Fruit fly (Drosophila melanogaster) whole organism, embryonic: Measurements from ENCODE around the gene Ccp84Aa.

Source experiments
- ATbp ChIP-seq: fragments of 200-800 bp; sonication (Bioruptor generic); optimal IDR thresholded peaks from 2 replicates; lab custom pipeline; 2017; ENCODE audit warnings: missing biosample characterization, mild to moderate bottlenecking, missing genetic modification characterization, missing genetic modification reagents
- Awh ChIP-seq: fragments of 200-800 bp; sonication (Bioruptor generic); IDR thresholded peaks from 2 replicates; pipeline ENCODE4, ENCODE4 v1.3.6; 2022; ENCODE audit warnings: missing biosample characterization, missing genetic modification characterization
- Bdp1 ChIP-seq: fragments of 200-800 bp; sonication (Bioruptor generic); optimal IDR thresholded peaks from 3 replicates; lab custom pipeline; 2016; ENCODE audit warnings: missing biosample characterization, missing genetic modification characterization
- CG11398 ChIP-seq: fragments of 200-800 bp; sonication (Bioruptor generic); optimal IDR thresholded peaks from 2 replicates; lab custom pipeline; 2016; ENCODE audit warnings: missing biosample characterization, missing genetic modification characterization
- CG11723 ChIP-seq: fragments of 200-800 bp; sonication (Bioruptor generic); optimal IDR thresholded peaks from 2 replicates; lab custom pipeline; 2017; ENCODE audit warnings: missing biosample characterization, mild to moderate bottlenecking, missing genetic modification characterization
- CG12236 ChIP-seq: fragments of 200-800 bp; sonication (Bioruptor generic); optimal IDR thresholded peaks from 2 replicates; lab custom pipeline; 2016; ENCODE audit warnings: missing biosample characterization, missing genetic modification characterization
- CG14014 ChIP-seq: fragments of 200-800 bp; sonication (Bioruptor generic); IDR thresholded peaks from 2 replicates; pipeline ENCODE4 v1.3.6; 2022; ENCODE audit warnings: missing biosample characterization, missing genetic modification characterization
- CG16863 ChIP-seq: fragments of 200-800 bp; sonication (Bioruptor generic); optimal IDR thresholded peaks from 3 replicates; lab custom pipeline; 2016; ENCODE audit warnings: missing biosample characterization, missing genetic modification characterization
- CG17568 ChIP-seq: fragments of 200-800 bp; sonication (Bioruptor generic); optimal IDR thresholded peaks from 2 replicates; lab custom pipeline; 2018; ENCODE audit warnings: missing biosample characterization, mild to moderate bottlenecking, missing genetic modification characterization, moderate library complexity
- CG2889 ChIP-seq: fragments of 200-800 bp; sonication (Bioruptor generic); IDR thresholded peaks from 3 replicates; pipeline ENCODE4 v1.3.6; 2022; ENCODE audit warnings: missing biosample characterization, missing genetic modification characterization
- CG33557 ChIP-seq: fragments of 200-800 bp; sonication (Bioruptor generic); optimal IDR thresholded peaks from 2 replicates; lab custom pipeline; 2019; ENCODE audit warnings: missing biosample characterization, mild to moderate bottlenecking, missing genetic modification characterization, moderate library complexity
- CG4820 ChIP-seq: fragments of 200-800 bp; sonication (Bioruptor generic); optimal IDR thresholded peaks from 3 replicates; lab custom pipeline; 2016; ENCODE audit warnings: missing biosample characterization, missing genetic modification characterization
- CG7987 ChIP-seq: fragments of 200-800 bp; sonication (Bioruptor generic); optimal IDR thresholded peaks from 2 replicates; lab custom pipeline; 2018; ENCODE audit warnings: missing biosample characterization, mild to moderate bottlenecking, missing genetic modification characterization, moderate library complexity
- CG8089 ChIP-seq: fragments of 200-800 bp; sonication (Bioruptor generic); optimal IDR thresholded peaks from 3 replicates; lab custom pipeline; 2016; ENCODE audit warnings: missing biosample characterization, missing genetic modification characterization
- CG8944 ChIP-seq: fragments of 200-800 bp; sonication (Bioruptor generic); optimal IDR thresholded peaks from 3 replicates; lab custom pipeline; 2016; ENCODE audit warnings: missing biosample characterization, missing genetic modification characterization
- Camta ChIP-seq: fragments of 200-800 bp; sonication (Bioruptor generic); optimal IDR thresholded peaks from 2 replicates; lab custom pipeline; 2016; ENCODE audit warnings: missing biosample characterization, missing genetic modification characterization
- Fer3 ChIP-seq: fragments of 200-800 bp; sonication (Bioruptor generic); optimal IDR thresholded peaks from 2 replicates; lab custom pipeline; 2018; ENCODE audit warnings: missing biosample characterization, mild to moderate bottlenecking, missing genetic modification characterization, moderate library complexity
- GATAe ChIP-seq: fragments of 200-800 bp; sonication (Bioruptor generic); conservative IDR thresholded peaks from 2 replicates; pipeline ENCODE4 v1.3.6; 2022; ENCODE audit warnings: missing biosample characterization, missing genetic modification characterization
- HLH54F ChIP-seq: fragments of 200-800 bp; sonication (Bioruptor generic); optimal IDR thresholded peaks from 3 replicates; lab custom pipeline; 2016; ENCODE audit warnings: missing biosample characterization, missing genetic modification characterization
- Lhr ChIP-seq: fragments of 200-800 bp; sonication (Bioruptor generic); optimal IDR thresholded peaks from 3 replicates; lab custom pipeline; 2017; ENCODE audit warnings: mild to moderate bottlenecking, missing biosample characterization, missing genetic modification reagents, missing genetic modification characterization
- MTF-1 ChIP-seq: fragments of 200-800 bp; sonication (Bioruptor generic); optimal IDR thresholded peaks from 2 replicates; lab custom pipeline; 2018; ENCODE audit warnings: missing biosample characterization, mild to moderate bottlenecking, missing genetic modification characterization, borderline replicate concordance
- Mrtf ChIP-seq: fragments of 200-800 bp; sonication (Bioruptor generic); IDR thresholded peaks from 3 replicates; pipeline ENCODE4 v1.3.6; 2022; ENCODE audit warnings: missing biosample characterization, missing genetic modification characterization
- Opbp ChIP-seq: fragments of 200-800 bp; sonication (Bioruptor generic); IDR thresholded peaks from 3 replicates; pipeline ENCODE4 v1.3.6; 2022; ENCODE audit warnings: missing biosample characterization, missing genetic modification characterization; ENCODE audit not compliant: partially characterized antibody
- Side ChIP-seq: fragments of 200-800 bp; sonication (Bioruptor generic); optimal IDR thresholded peaks from 2 replicates; lab custom pipeline; 2016; ENCODE audit warnings: missing biosample characterization, missing genetic modification characterization
- Spps ChIP-seq: fragments of 200-800 bp; sonication (Bioruptor generic); optimal IDR thresholded peaks from 2 replicates; lab custom pipeline; 2018; ENCODE audit warnings: missing biosample characterization, mild to moderate bottlenecking, missing genetic modification characterization
- Taf1 ChIP-seq: fragments of 200-800 bp; sonication (Bioruptor generic); IDR thresholded peaks from 2 replicates; pipeline ENCODE4 v1.3.6; 2022; ENCODE audit warnings: missing biosample characterization, missing genetic modification characterization
- Tbp ChIP-seq: fragments of >200 bp; optimal IDR thresholded peaks from 2 replicates; lab custom pipeline; 2018; ENCODE audit warnings: missing biosample characterization, missing genetic modification characterization
- Vsx1 ChIP-seq: fragments of 200-800 bp; sonication (Bioruptor generic); optimal IDR thresholded peaks from 2 replicates; lab custom pipeline; 2017; ENCODE audit warnings: missing biosample characterization, mild to moderate bottlenecking, missing genetic modification characterization, missing genetic modification reagents
- Xbp1 ChIP-seq: fragments of 200-800 bp; sonication (Bioruptor generic); optimal IDR thresholded peaks from 3 replicates; lab custom pipeline; 2016; ENCODE audit warnings: missing biosample characterization, mild to moderate bottlenecking, missing genetic modification characterization
- chm ChIP-seq: fragments of 200-800 bp; sonication (Bioruptor generic); IDR thresholded peaks from 2 replicates; pipeline ENCODE4 v1.3.6; 2022; ENCODE audit warnings: missing biosample characterization, missing genetic modification characterization
- ci ChIP-seq: fragments of 200-800 bp; sonication (Bioruptor generic); IDR thresholded peaks from 3 replicates; pipeline ENCODE4 v1.3.6; 2022; ENCODE audit warnings: missing biosample characterization, missing genetic modification characterization
- dm ChIP-seq: fragments of 200-800 bp; sonication (Bioruptor generic); optimal IDR thresholded peaks from 3 replicates; lab custom pipeline; 2016; ENCODE audit warnings: missing biosample characterization, missing genetic modification characterization
- fd96Cb ChIP-seq: fragments of 200-800 bp; sonication (Bioruptor generic); optimal IDR thresholded peaks from 2 replicates; lab custom pipeline; 2018; ENCODE audit warnings: missing biosample characterization, mild to moderate bottlenecking, missing genetic modification characterization, moderate library complexity
- gem ChIP-seq: fragments of 200-800 bp; sonication (Bioruptor generic); optimal IDR thresholded peaks from 2 replicates; lab custom pipeline; 2019; ENCODE audit warnings: missing biosample characterization, mild to moderate bottlenecking, missing genetic modification characterization, moderate library complexity
- kni ChIP-seq: fragments of 200-800 bp; sonication (Bioruptor generic); optimal IDR thresholded peaks from 3 replicates; lab custom pipeline; 2017; ENCODE audit warnings: mild to moderate bottlenecking, missing biosample characterization, missing genetic modification reagents, missing genetic modification characterization
- knrl ChIP-seq: fragments of 200-800 bp; sonication (Bioruptor generic); IDR thresholded peaks from 3 replicates; pipeline ENCODE4 v1.3.6; 2022; ENCODE audit warnings: missing biosample characterization, missing genetic modification characterization; ENCODE audit not compliant: partially characterized antibody
- lola ChIP-seq, 3 experiments: fragments of >200 bp in 2 of 3; fragments of 200-800 bp in 1 of 3; sonication (Bioruptor generic) in 1 of 3; optimal IDR thresholded peaks; 2 replicates each; lab custom pipeline; 2017 to 2019; ENCODE audit warnings: missing biosample characterization in 3 of 3, missing genetic modification characterization in 3 of 3, mild to moderate bottlenecking in 1 of 3, moderate library complexity in 1 of 3
- nerfin-2 ChIP-seq: fragments of 200-800 bp; sonication (Bioruptor generic); IDR thresholded peaks from 2 replicates; pipeline ENCODE4 v1.3.6; 2022; ENCODE audit warnings: missing biosample characterization, missing genetic modification characterization; ENCODE audit not compliant: partially characterized antibody
- nmo ChIP-seq: fragments of 200-800 bp; sonication (Bioruptor generic); optimal IDR thresholded peaks from 2 replicates; lab custom pipeline; 2018; ENCODE audit warnings: missing biosample characterization, mild to moderate bottlenecking, missing genetic modification characterization, moderate library complexity
- odd ChIP-seq: fragments of 200-800 bp; sonication (Bioruptor generic); optimal IDR thresholded peaks from 2 replicates; lab custom pipeline; 2017; ENCODE audit warnings: missing biosample characterization, mild to moderate bottlenecking, missing genetic modification characterization
- phol ChIP-seq: fragments of 200-800 bp; sonication (Bioruptor generic); optimal IDR thresholded peaks from 3 replicates; lab custom pipeline; 2018; ENCODE audit warnings: missing biosample characterization, mild to moderate bottlenecking, missing genetic modification characterization, moderate library complexity
- run ChIP-seq: fragments of 200-800 bp; sonication (Bioruptor generic); optimal IDR thresholded peaks from 3 replicates; lab custom pipeline; 2018; ENCODE audit warnings: missing biosample characterization, mild to moderate bottlenecking, missing genetic modification characterization
- salm ChIP-seq: fragments of 200-800 bp; sonication (Bioruptor generic); optimal IDR thresholded peaks from 2 replicates; lab custom pipeline; 2018; ENCODE audit warnings: missing biosample characterization, mild to moderate bottlenecking, missing genetic modification characterization
- sd ChIP-seq: fragments of 200-800 bp; sonication (Bioruptor generic); optimal IDR thresholded peaks from 3 replicates; lab custom pipeline; 2018; ENCODE audit warnings: missing biosample characterization, mild to moderate bottlenecking, missing genetic modification characterization, moderate library complexity
- slou ChIP-seq: fragments of 200-800 bp; sonication (Bioruptor generic); optimal IDR thresholded peaks from 3 replicates; lab custom pipeline; 2016; ENCODE audit warnings: missing biosample characterization, missing genetic modification characterization
- tll ChIP-seq, 2 experiments: fragments of 200-800 bp in 1 of 2; fragments of >200 bp in 1 of 2; sonication (Bioruptor generic) in 1 of 2; optimal IDR thresholded peaks; 2 replicates each; lab custom pipeline; 2017 to 2019; ENCODE audit warnings: missing biosample characterization in 2 of 2, missing genetic modification characterization in 2 of 2, mild to moderate bottlenecking in 1 of 2, moderate library complexity in 1 of 2
- tna ChIP-seq: fragments of 200-800 bp; sonication (Bioruptor generic); IDR thresholded peaks from 2 replicates; pipeline ENCODE4 v1.3.6; 2022; ENCODE audit warnings: missing biosample characterization, missing genetic modification characterization; ENCODE audit not compliant: partially characterized antibody
- trem ChIP-seq: fragments of 200-800 bp; optimal IDR thresholded peaks from 3 replicates; lab custom pipeline; 2019; ENCODE audit warnings: missing biosample characterization, mild to moderate bottlenecking, missing genetic modification characterization, moderate library complexity
- zf30C ChIP-seq: fragments of 200-800 bp; sonication (Bioruptor generic); optimal IDR thresholded peaks from 3 replicates; lab custom pipeline; 2018; ENCODE audit warnings: missing biosample characterization, mild to moderate bottlenecking, missing genetic modification characterization
- zfh2 ChIP-seq: fragments of 200-800 bp; sonication (Bioruptor generic); optimal IDR thresholded peaks from 2 replicates; lab custom pipeline; 2016; ENCODE audit warnings: missing biosample characterization, missing genetic modification characterization

Ccp84Aa gene

DNA sequence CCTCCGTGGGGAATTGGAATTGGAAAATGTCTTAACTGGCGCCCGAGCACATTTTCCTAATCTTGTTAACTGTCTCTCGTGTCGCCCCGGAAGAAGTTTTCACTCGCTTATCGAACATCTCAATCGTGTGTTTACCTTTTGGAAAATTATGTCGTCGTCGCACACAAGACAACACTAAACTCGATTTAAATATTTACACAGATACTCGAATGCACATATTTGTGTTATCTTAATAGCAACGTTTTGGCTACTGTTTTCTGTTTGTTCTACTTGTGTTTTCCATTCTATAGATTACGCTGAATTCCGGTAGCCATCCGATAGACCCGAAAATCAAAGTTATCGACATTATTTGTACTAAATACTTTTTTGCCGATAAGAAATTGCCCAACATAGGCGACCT, 36.6 kb upstream of the Ccp84Aa start (continued):
- peak; percentile 74 for TF ChIP-seq odd (GFP tag; lab: Kevin White, UChicago)
- TF ChIP-seq lola (GFP tag; optimal IDR thresholded peaks at IDR 0.05; lab: Kevin White, UChicago) = peak in 1 of 3 experiments; percentile 59
- no peak for TF ChIP-seq zfh2 (GFP tag; lab: Kevin White, UChicago)
- TF ChIP-seq nerfin-2 (GFP tag; lab: Robert Waterston, UW) = no peak
- peak; percentile 33 for TF ChIP-seq Side (GFP tag; lab: Kevin White, UChicago)
- TF ChIP-seq slou (GFP tag; lab: Kevin White, UChicago) = no peak
- TF ChIP-seq Awh (GFP tag; lab: Robert Waterston, UW) = 0 out of 2 replicates have a peak, but pooled peaks have one; percentile 6
- peak; percentile 1 for TF ChIP-seq run (tag; lab: Kevin White, UChicago)
- TF ChIP-seq Fer3 (tag; lab: Kevin White, UChicago) = no peak
- TF ChIP-seq tna (GFP tag; lab: Robert Waterston, UW) = no peak
- TF ChIP-seq Mrtf = no peak
- TF ChIP-seq Taf1 (GFP tag; lab: Robert Waterston, UW) = no peak
- TF ChIP-seq sd (tag; lab: Kevin White, UChicago) = peak; percentile 40
- TF ChIP-seq Bdp1 (GFP tag; lab: Kevin White, UChicago) = no peak
- peak; percentile 44 for TF ChIP-seq trem
- peak; percentile 68 for TF ChIP-seq CG12236
- TF ChIP-seq nmo (GFP tag; lab: Kevin White, UChicago) = peak; percentile 19
- peak; percentile 56 for TF ChIP-seq gem
- peak; percentile 43 for TF ChIP-seq Lhr (GFP tag; lab: Kevin White, UChicago)
- peak; percentile 42 for TF ChIP-seq Camta (GFP tag; lab: Kevin White, UChicago)
- TF ChIP-seq HLH54F (GFP tag; lab: Kevin White, UChicago) = no peak
- peak; percentile 54 for TF ChIP-seq Vsx1 (GFP tag; lab: Kevin White, UChicago)
- no peak for TF ChIP-seq CG2889 (GFP tag; lab: Robert Waterston, UW)
- no peak for TF ChIP-seq Xbp1 (GFP tag; lab: Kevin White, UChicago)
- peak; percentile 1 for TF ChIP-seq phol (tag; lab: Kevin White, UChicago)
- peak; percentile 12; the same call in 1 of the 2 replicates for TF ChIP-seq chm
- peak; percentile 61 for TF ChIP-seq Spps (tag; lab: Kevin White, UChicago)
- TF ChIP-seq CG33557 = peak; percentile 70
- peak in 1 of 2 experiments; percentile 86 for TF ChIP-seq tll (GFP tag; optimal IDR thresholded peaks at IDR 0.05; lab: Kevin White, UChicago)
- TF ChIP-seq ATbp (GFP tag; lab: Kevin White, UChicago) = peak; percentile 49
- no peak for TF ChIP-seq zf30C (GFP tag; lab: Kevin White, UChicago)
- peak; percentile 70 for TF ChIP-seq CG17568
- TF ChIP-seq CG4820 (GFP tag; lab: Kevin White, UChicago) = peak; percentile 11
- peak; percentile 3 for TF ChIP-seq CG16863 (GFP tag; lab: Kevin White, UChicago)
- TF ChIP-seq CG8944 (GFP tag; lab: Kevin White, UChicago) = no peak
- TF ChIP-seq CG7987 (GFP tag; lab: Kevin White, UChicago) = peak; percentile 54
- peak; percentile 39 for TF ChIP-seq CG11398 (GFP tag; lab: Kevin White, UChicago)
- peak; percentile 56 for TF ChIP-seq MTF-1 (GFP tag; lab: Kevin White, UChicago)
- TF ChIP-seq GATAe (GFP tag; lab: Robert Waterston, UW) = no peak
- no peak for TF ChIP-seq CG11723
- no peak for TF ChIP-seq CG14014
- TF ChIP-seq CG8089 (GFP tag; lab: Kevin White, UChicago) = peak; percentile 49
- no peak for TF ChIP-seq dm (GFP tag; lab: Kevin White, UChicago)
- TF ChIP-seq fd96Cb (tag; lab: Kevin White, UChicago) = no peak
- no peak for TF ChIP-seq knrl (GFP tag; lab: Robert Waterston, UW)
- no peak for TF ChIP-seq Opbp
- TF ChIP-seq Tbp = no peak
- TF ChIP-seq salm (tag; lab: Kevin White, UChicago) = peak; percentile 53
- peak; percentile 53; the same call in 1 of the 3 replicates for TF ChIP-seq ci (GFP tag; lab: Robert Waterston, UW)
- TF ChIP-seq kni (GFP tag; lab: Kevin White, UChicago) = peak; percentile 7
